Worm (Caenorhabditis elegans) whole organism, L4 larva: Measurements from ENCODE around the gene fipr-27.

Experiments used
- F44E2.7 ChIP-seq: fragments of 200-800 bp; sonication (Bioruptor generic); IDR thresholded peaks from 2 replicates; pipeline ENCODE4 v2.1.2; 2022; ENCODE audit warnings: missing genetic modification characterization, missing compliant biosample characterization
- R02D3.7 ChIP-seq: fragments of 150-350 bp; sonication (generic microtip); optimal IDR thresholded peaks from 3 replicates; lab custom pipeline; 2014; ENCODE audit warnings: missing biosample characterization, missing genetic modification characterization
- aly-2 ChIP-seq: sonication (generic microtip); optimal IDR thresholded peaks from 2 replicates; lab custom pipeline; 2018; ENCODE audit warnings: missing biosample characterization, missing genetic modification characterization
- arid-1 ChIP-seq: fragments of 200-800 bp; sonication (Bioruptor generic); conservative IDR thresholded peaks from 2 replicates; pipeline ENCODE4 v1.3.6; 2022; ENCODE audit warnings: missing genetic modification reagents, missing genetic modification characterization, missing compliant biosample characterization
- attf-4 ChIP-seq: sonication (generic microtip); optimal IDR thresholded peaks from 3 replicates; lab custom pipeline; 2017; ENCODE audit warnings: missing biosample characterization, missing genetic modification characterization
- egl-27 ChIP-seq: sonication (generic microtip); optimal IDR thresholded peaks from 3 replicates; lab custom pipeline; 2017; ENCODE audit warnings: missing biosample characterization, missing genetic modification reagents, missing genetic modification characterization
- jun-1 ChIP-seq: fragments of 150-350 bp; optimal IDR thresholded peaks from 2 replicates; lab custom pipeline; 2014; ENCODE audit warnings: missing biosample characterization, missing genetic modification reagents, missing genetic modification characterization
- lin-13 ChIP-seq: fragments of 150-350 bp; optimal IDR thresholded peaks from 2 replicates; lab custom pipeline; 2014; ENCODE audit warnings: missing biosample characterization, missing genetic modification reagents, missing genetic modification characterization
- lin-15B ChIP-seq: fragments of 150-350 bp; sonication (generic microtip); optimal IDR thresholded peaks from 3 replicates; lab custom pipeline; 2014; ENCODE audit warnings: missing biosample characterization, missing genetic modification characterization
- mep-1 ChIP-seq: fragments of 150-350 bp; sonication (generic microtip); optimal IDR thresholded peaks from 3 replicates; lab custom pipeline; 2014; ENCODE audit warnings: missing biosample characterization, missing genetic modification characterization
- pha-4 ChIP-seq, 2 experiments: fragments of 150-350 bp in 1 of 2; fragments of 200-800 bp in 1 of 2; sonication (Bioruptor generic) in 1 of 2; IDR thresholded peaks in 1 of 2; optimal IDR thresholded peaks in 1 of 2; 2 replicates each; pipeline versions ENCODE4 v1.3.6 to Lab custom; 2014 to 2022; ENCODE audit warnings: missing genetic modification characterization in 2 of 2, missing genetic modification reagents in 2 of 2, missing biosample characterization in 1 of 2, missing compliant biosample characterization in 1 of 2
- tra-1 ChIP-seq: fragments of 200-800 bp; sonication (Bioruptor generic); IDR thresholded peaks from 2 replicates; pipeline ENCODE4 v1.3.6; 2022; ENCODE audit warnings: missing genetic modification reagents, missing genetic modification characterization, missing compliant biosample characterization
- unc-130 ChIP-seq: sonication (generic microtip); optimal IDR thresholded peaks from 2 replicates; lab custom pipeline; 2016; ENCODE audit warnings: missing genetic modification reagents, missing genetic modification characterization, missing compliant biosample characterization
- zag-1 ChIP-seq: fragments of 150-350 bp; optimal IDR thresholded peaks from 2 replicates; lab custom pipeline; 2014; ENCODE audit warnings: missing biosample characterization, missing genetic modification characterization

ce11 chrIV:16657488-16657982 is 26.8 kb downstream of the fipr-27 start:
- no peak for TF ChIP-seq lin-15B (tag; lab: Kevin White, UChicago)
- no peak for TF ChIP-seq attf-4 (tag; lab: Kevin White, UChicago)
- TF ChIP-seq zag-1 (tag; lab: Kevin White, UChicago) = no peak
- no peak for TF ChIP-seq unc-130 (GFP tag; lab: Kevin White, UChicago)
- peak; percentile 40; the same call in 1 of the 2 replicates for TF ChIP-seq arid-1
- TF ChIP-seq egl-27 (tag; lab: Kevin White, UChicago) = no peak
- no peak for TF ChIP-seq mep-1
- TF ChIP-seq F44E2.7 = no peak
- TF ChIP-seq pha-4 (GFP tag; IDR thresholded peaks at IDR 0.05; lab: Robert Waterston, UW) = no peak
- no peak for TF ChIP-seq pha-4 (tag; optimal IDR thresholded peaks at IDR 0.05; lab: Kevin White, UChicago)
- TF ChIP-seq lin-13 (GFP tag; lab: Kevin White, UChicago) = no peak
- no peak for TF ChIP-seq jun-1
- TF ChIP-seq aly-2 (tag; lab: Kevin White, UChicago) = no peak
- TF ChIP-seq R02D3.7 (tag; lab: Kevin White, UChicago) = no peak
- no peak for TF ChIP-seq tra-1 (GFP tag; lab: Robert Waterston, UW)
